Worm (Caenorhabditis elegans) whole organism, young adult: Measurements from ENCODE around the gene M03D4.3.

Experiments used
- F33H1.4 ChIP-seq: fragments of 200-800 bp; sonication (Bioruptor generic); IDR thresholded peaks from 2 replicates; pipeline ENCODE4 v1.3.6; 2022; ENCODE audit warnings: missing genetic modification reagents, missing genetic modification characterization, missing compliant biosample characterization
- F39B2.1 ChIP-seq: fragments of 200-800 bp; sonication (Bioruptor generic); IDR thresholded peaks from 2 replicates; pipeline ENCODE4 v1.3.6; 2022; ENCODE audit warnings: missing genetic modification reagents, missing genetic modification characterization, missing compliant biosample characterization
- F49E8.2 ChIP-seq: sonication (generic microtip); optimal IDR thresholded peaks from 3 replicates; lab custom pipeline; 2017; ENCODE audit warnings: missing genetic modification characterization, mild to moderate bottlenecking, missing compliant biosample characterization, antibody characterized with exemption, moderate library complexity; ENCODE audit not compliant: insufficient read depth
- F52B5.7 ChIP-seq: sonication (generic microtip); optimal IDR thresholded peaks from 2 replicates; lab custom pipeline; 2016; ENCODE audit warnings: mild to moderate bottlenecking, missing genetic modification characterization, missing compliant biosample characterization
- F55B11.4 ChIP-seq: sonication (generic microtip); optimal IDR thresholded peaks from 2 replicates; lab custom pipeline; 2016; ENCODE audit warnings: missing compliant biosample characterization, missing genetic modification characterization, borderline replicate concordance; ENCODE audit not compliant: insufficient read depth
- F57A8.1 ChIP-seq: fragments of 200-800 bp; sonication (Bioruptor generic); optimal IDR thresholded peaks from 2 replicates; lab custom pipeline; 2018; ENCODE audit warnings: mild to moderate bottlenecking, missing genetic modification characterization, moderate library complexity, missing compliant biosample characterization
- K11D2.4 ChIP-seq: fragments of 200-800 bp; sonication (Bioruptor generic); IDR thresholded peaks from 2 replicates; pipeline ENCODE4 v1.3.6; 2022; ENCODE audit warnings: missing genetic modification reagents, missing genetic modification characterization, missing compliant biosample characterization
- ZK185.1 ChIP-seq: sonication (generic microtip); optimal IDR thresholded peaks from 2 replicates; lab custom pipeline; 2016; ENCODE audit warnings: mild to moderate bottlenecking, missing genetic modification characterization, missing compliant biosample characterization; ENCODE audit not compliant: poor library complexity, severe bottlenecking
- akir-1 ChIP-seq: fragments of 200-800 bp; sonication (Bioruptor generic); optimal IDR thresholded peaks from 2 replicates; lab custom pipeline; 2018; ENCODE audit warnings: mild to moderate bottlenecking, missing genetic modification characterization, moderate library complexity, missing compliant biosample characterization
- ama-1 ChIP-seq, 3 experiments: fragments of 150-350 bp in 1 of 3; sonication (generic microtip) in 2 of 3; optimal IDR thresholded peaks; 2 replicates each; lab custom pipeline; 2014 to 2018; ENCODE audit warnings: missing biosample characterization in 2 of 3, missing genetic modification characterization in 2 of 3, missing genetic modification reagents in 2 of 3
- aptf-3 ChIP-seq: fragments of 200-800 bp; sonication (Bioruptor generic); IDR thresholded peaks from 2 replicates; pipeline ENCODE4 v1.3.6; 2022; ENCODE audit warnings: missing genetic modification characterization, missing compliant biosample characterization
- attf-3 ChIP-seq: fragments of 200-800 bp; sonication (Bioruptor generic); conservative IDR thresholded peaks from 2 replicates; pipeline ENCODE4 v1.3.6; 2022; ENCODE audit warnings: missing genetic modification reagents, missing genetic modification characterization, missing compliant biosample characterization
- attf-5 ChIP-seq: fragments of 200-800 bp; sonication (Bioruptor generic); optimal IDR thresholded peaks from 2 replicates; lab custom pipeline; 2018; ENCODE audit warnings: mild to moderate bottlenecking, missing genetic modification characterization, missing compliant biosample characterization
- attf-6 ChIP-seq: fragments of 200-800 bp; sonication (Bioruptor generic); IDR thresholded peaks from 2 replicates; pipeline ENCODE4 v1.3.6; 2022; ENCODE audit warnings: missing genetic modification reagents, missing genetic modification characterization, missing compliant biosample characterization
- bed-2 ChIP-seq: fragments of 200-800 bp; sonication (Bioruptor generic); IDR thresholded peaks from 2 replicates; pipeline ENCODE4 v1.3.6; 2022; ENCODE audit warnings: missing genetic modification reagents, missing genetic modification characterization, missing compliant biosample characterization
- cebp-2 ChIP-seq: fragments of 200-800 bp; sonication (Bioruptor generic); IDR thresholded peaks from 2 replicates; pipeline ENCODE4 v1.3.6; 2022; ENCODE audit warnings: missing genetic modification characterization, missing compliant biosample characterization
- ceh-58 ChIP-seq: fragments of 200-800 bp; sonication (Bioruptor generic); IDR thresholded peaks from 2 replicates; pipeline ENCODE4 v1.3.6; 2022; ENCODE audit warnings: missing genetic modification characterization, missing compliant biosample characterization
- dox-1 ChIP-seq: fragments of 200-800 bp; sonication (Bioruptor generic); IDR thresholded peaks from 2 replicates; pipeline ENCODE4 v1.3.6; 2022; ENCODE audit warnings: missing genetic modification reagents, missing genetic modification characterization, missing compliant biosample characterization
- dpff-1 ChIP-seq: sonication (generic microtip); optimal IDR thresholded peaks from 2 replicates; lab custom pipeline; 2017; ENCODE audit warnings: mild to moderate bottlenecking, missing genetic modification characterization, missing compliant biosample characterization
- egl-44 ChIP-seq: fragments of 200-800 bp; sonication (Bioruptor generic); IDR thresholded peaks from 2 replicates; pipeline ENCODE4 v1.3.6; 2022; ENCODE audit warnings: missing genetic modification reagents, missing genetic modification characterization, missing compliant biosample characterization
- hsf-1 ChIP-seq: fragments of 200-800 bp; sonication (Bioruptor generic); IDR thresholded peaks from 2 replicates; pipeline ENCODE4 v1.3.6; 2022; ENCODE audit warnings: missing genetic modification reagents, missing genetic modification characterization, missing compliant biosample characterization
- lag-1 ChIP-seq: fragments of 200-800 bp; sonication (Bioruptor generic); IDR thresholded peaks from 2 replicates; pipeline ENCODE4 v1.3.6; 2022; ENCODE audit warnings: missing genetic modification reagents, missing genetic modification characterization, missing compliant biosample characterization
- let-607 ChIP-seq, 2 experiments: fragments of 200-800 bp in 1 of 2; sonication (Bioruptor generic) in 1 of 2; sonication (generic microtip) in 1 of 2; optimal IDR thresholded peaks; 2 replicates each; lab custom pipeline; 2016 to 2018; ENCODE audit warnings: mild to moderate bottlenecking in 2 of 2, missing compliant biosample characterization in 2 of 2, missing genetic modification characterization in 2 of 2, moderate library complexity in 2 of 2, missing genotype in 1 of 2
- lin-35 ChIP-seq, 3 experiments: fragments of 150-350 bp in 2 of 3; sonication (generic microtip) in 1 of 3; optimal IDR thresholded peaks; 2 replicates each; lab custom pipeline; 2014 to 2018; ENCODE audit warnings: missing biosample characterization in 3 of 3, missing genetic modification characterization in 3 of 3, missing genetic modification reagents in 3 of 3
- madf-10 ChIP-seq: sonication (generic microtip); optimal IDR thresholded peaks from 2 replicates; lab custom pipeline; 2016; ENCODE audit warnings: mild to moderate bottlenecking, missing genetic modification characterization, missing compliant biosample characterization
- madf-8 ChIP-seq: fragments of 200-800 bp; sonication (Bioruptor generic); conservative IDR thresholded peaks from 2 replicates; pipeline ENCODE4 v1.3.6; 2022; ENCODE audit warnings: missing genetic modification reagents, missing genetic modification characterization, missing compliant biosample characterization
- mcd-1 ChIP-seq: fragments of 200-800 bp; sonication (Bioruptor generic); IDR thresholded peaks from 2 replicates; pipeline ENCODE4 v1.3.6; 2022; ENCODE audit warnings: missing genetic modification reagents, missing genetic modification characterization, missing compliant biosample characterization
- nfya-1 ChIP-seq: sonication (generic microtip); optimal IDR thresholded peaks from 2 replicates; lab custom pipeline; 2017; ENCODE audit warnings: antibody characterized with exemption, missing compliant biosample characterization, missing genetic modification characterization, borderline replicate concordance; ENCODE audit not compliant: insufficient read depth
- nhr-179 ChIP-seq: sonication (generic microtip); optimal IDR thresholded peaks from 2 replicates; lab custom pipeline; 2016; ENCODE audit warnings: mild to moderate bottlenecking, missing genetic modification characterization, missing compliant biosample characterization
- nhr-80 ChIP-seq: sonication (generic microtip); optimal IDR thresholded peaks from 2 replicates; lab custom pipeline; 2016; ENCODE audit warnings: missing genetic modification characterization, missing compliant biosample characterization
- rcor-1 ChIP-seq: fragments of 200-800 bp; sonication (Bioruptor generic); IDR thresholded peaks from 2 replicates; pipeline ENCODE4 v1.3.6; 2022; ENCODE audit warnings: missing genetic modification reagents, missing genetic modification characterization, missing compliant biosample characterization
- rec-8 ChIP-seq, 2 experiments: sonication (generic microtip); optimal IDR thresholded peaks; 2 replicates each; lab custom pipeline; 2016; ENCODE audit warnings: mild to moderate bottlenecking in 2 of 2, missing genetic modification characterization in 2 of 2, missing genetic modification reagents in 2 of 2, missing genotype in 2 of 2, missing biosample characterization in 1 of 2, missing compliant biosample characterization in 1 of 2, moderate library complexity in 1 of 2
- rpc-1 ChIP-seq, 2 experiments: fragments of 150-350 bp in 1 of 2; sonication (generic microtip) in 1 of 2; optimal IDR thresholded peaks; 2 replicates each; lab custom pipeline; 2014 to 2018; ENCODE audit warnings: missing biosample characterization in 1 of 2, missing genetic modification characterization in 1 of 2, missing genetic modification reagents in 1 of 2, missing genotype in 1 of 2
- snpc-3.4 ChIP-seq: sonication (generic microtip); optimal IDR thresholded peaks from 2 replicates; lab custom pipeline; 2017; ENCODE audit warnings: missing genetic modification characterization, mild to moderate bottlenecking, missing compliant biosample characterization, antibody characterized with exemption, moderate library complexity, missing genotype, missing genetic modification reagents
- tbx-9 ChIP-seq: sonication (generic microtip); optimal IDR thresholded peaks from 2 replicates; lab custom pipeline; 2016; ENCODE audit warnings: borderline replicate concordance, missing genetic modification characterization, inconsistent platforms, missing compliant biosample characterization
- unc-130 ChIP-seq: sonication (generic microtip); optimal IDR thresholded peaks from 2 replicates; lab custom pipeline; 2016; ENCODE audit warnings: missing genetic modification reagents, missing genetic modification characterization, missing compliant biosample characterization
- ztf-18 ChIP-seq: sonication (generic microtip); optimal IDR thresholded peaks from 2 replicates; lab custom pipeline; 2016; ENCODE audit warnings: missing genotype, mild to moderate bottlenecking, missing genetic modification characterization, missing compliant biosample characterization
- ztf-25 ChIP-seq: fragments of 200-800 bp; sonication (Bioruptor generic); IDR thresholded peaks from 2 replicates; pipeline ENCODE4 v1.3.6; 2022; ENCODE audit warnings: missing genetic modification reagents, missing genetic modification characterization, missing compliant biosample characterization
- ztf-26 ChIP-seq: sonication (generic microtip); optimal IDR thresholded peaks from 2 replicates; lab custom pipeline; 2017; ENCODE audit warnings: missing genetic modification characterization, missing compliant biosample characterization
- ztf-28 ChIP-seq: fragments of 200-800 bp; sonication (Bioruptor generic); IDR thresholded peaks from 2 replicates; pipeline ENCODE4 v1.3.6; 2022; ENCODE audit warnings: missing genetic modification reagents, missing genetic modification characterization, missing compliant biosample characterization
- ztf-3 ChIP-seq: fragments of 200-800 bp; sonication (Bioruptor generic); optimal IDR thresholded peaks from 2 replicates; lab custom pipeline; 2018; ENCODE audit warnings: mild to moderate bottlenecking, missing genetic modification characterization, missing compliant biosample characterization

Gene M03D4.3

ce11 chrIV:6117741-6118265, 5.6 kb upstream of the M03D4.3 start, which contains the start of gene zen-4 (continued):
- TF ChIP-seq bed-2 (GFP tag; lab: Robert Waterston, UW): no peak
- no peak for TF ChIP-seq ama-1 (optimal IDR thresholded peaks at IDR 0.05; lab: Kevin White, UChicago)
- TF ChIP-seq ama-1 (GFP tag; optimal IDR thresholded peaks at IDR 0.05; lab: Kevin White, UChicago): no peak
- no peak for TF ChIP-seq lin-35 (GFP tag; optimal IDR thresholded peaks at IDR 0.05; lab: Kevin White, UChicago)
- peak; percentile 89 for TF ChIP-seq F33H1.4 (GFP tag; lab: Robert Waterston, UW)
- peak; percentile 52 for TF ChIP-seq ztf-18 (tag; lab: Kevin White, UChicago)
- TF ChIP-seq snpc-3.4: peak; percentile 97
- peak; percentile 65; the same call in 1 of the 2 replicates for TF ChIP-seq attf-3 (GFP tag; lab: Robert Waterston, UW)
- TF ChIP-seq F55B11.4: no peak
- TF ChIP-seq madf-10 (tag; lab: Kevin White, UChicago): no peak
- peak; percentile 96 for TF ChIP-seq attf-6 (GFP tag; lab: Robert Waterston, UW)
- no peak for TF ChIP-seq let-607 (tag; optimal IDR thresholded peaks at IDR 0.05; lab: Kevin White, UChicago)
- TF ChIP-seq F52B5.7: no peak
- peak; percentile 82 for TF ChIP-seq unc-130 (GFP tag; lab: Kevin White, UChicago)
- 0 out of 2 replicates have a peak, but pooled peaks have one; percentile 54 for TF ChIP-seq ztf-28 (GFP tag; lab: Robert Waterston, UW)
- no peak for TF ChIP-seq rpc-1 (optimal IDR thresholded peaks at IDR 0.05; lab: Kevin White, UChicago)
- peak; percentile 1 for TF ChIP-seq rpc-1 (tag; optimal IDR thresholded peaks at IDR 0.05; lab: Kevin White, UChicago)
- no peak for TF ChIP-seq F57A8.1
- TF ChIP-seq dpff-1 (tag; lab: Kevin White, UChicago): no peak
- peak; percentile 99 for TF ChIP-seq F49E8.2 (tag; lab: Kevin White, UChicago)
- TF ChIP-seq ztf-3: no peak
- no peak for TF ChIP-seq nfya-1
- peak; percentile 85 for TF ChIP-seq mcd-1
- TF ChIP-seq hsf-1 (GFP tag; lab: Robert Waterston, UW): peak; percentile 82
- TF ChIP-seq nhr-179 (tag; lab: Kevin White, UChicago): no peak
- TF ChIP-seq dox-1 (GFP tag; lab: Robert Waterston, UW): no peak; the same call in 1 of the 2 replicates
- no peak for TF ChIP-seq attf-5 (GFP tag; lab: Kevin White, UChicago)
- peak; percentile 76; the same call in 1 of the 2 replicates for TF ChIP-seq cebp-2
- no peak for TF ChIP-seq ztf-25 (GFP tag; lab: Robert Waterston, UW)
- TF ChIP-seq F39B2.1 (GFP tag; lab: Robert Waterston, UW): peak; percentile 67; the same call in 1 of the 2 replicates
- 0 out of 2 replicates have a peak, but pooled peaks have one; percentile 51 for TF ChIP-seq aptf-3 (GFP tag; lab: Robert Waterston, UW)
- peak; percentile 94 for TF ChIP-seq rcor-1 (GFP tag; lab: Robert Waterston, UW)
- no peak for TF ChIP-seq K11D2.4 (GFP tag; lab: Robert Waterston, UW)
- TF ChIP-seq akir-1 (GFP tag; lab: Kevin White, UChicago): no peak
- TF ChIP-seq rec-8 (tag; optimal IDR thresholded peaks at IDR 0.05; lab: Kevin White, UChicago): peak; percentile 30 to 72
- no peak for TF ChIP-seq tbx-9 (tag; lab: Kevin White, UChicago)
- TF ChIP-seq ceh-58 (GFP tag; lab: Robert Waterston, UW): no peak
- no peak for TF ChIP-seq lag-1 (GFP tag; lab: Robert Waterston, UW)
- TF ChIP-seq madf-8: peak; percentile 75
- TF ChIP-seq ztf-26: no peak
- no peak for TF ChIP-seq ZK185.1 (tag; lab: Kevin White, UChicago)
- no peak for TF ChIP-seq nhr-80 (tag; lab: Kevin White, UChicago)
- no peak for TF ChIP-seq egl-44
- TF ChIP-seq, all 124 proteins: peak for 59
